Worm (Caenorhabditis elegans): ENCODE results near the gene lmtr-3.

ce11 chrV:11127197-11127596 is 3.2 kb downstream of the lmtr-3 start, which contains the start of gene jmjd-5:
- TF ChIP-seq med-1 (GFP tag; optimal IDR thresholded peaks at IDR 0.05; ENCODE audit: insufficient read depth) (no peak), flt-1 (GFP tag; IDR thresholded peaks at IDR 0.05) (no peak), ztf-29 (GFP tag; IDR thresholded peaks at IDR 0.05) (no peak), cog-1 (tag; optimal IDR thresholded peaks at IDR 0.05) (no peak)
